Worm (Caenorhabditis elegans): ENCODE measurements around the gene try-13.

- no peak for TF ChIP-seq him-1 (tag; optimal IDR thresholded peaks at IDR 0.05)
- no peak for TF ChIP-seq dao-5 (tag; optimal IDR thresholded peaks at IDR 0.05)
- TF ChIP-seq W03F9.2 (tag; optimal IDR thresholded peaks at IDR 0.05) = no peak
Measured at ce11 chrV:7449303-7449827, 9.5 kb downstream of the try-13 start, which contains the start of gene try-12.
